Worm (Caenorhabditis elegans) whole organism, late embryonic: ENCODE results near the gene mam-3.

Experiments
- ceh-30 ChIP-seq: fragments of 150-350 bp; optimal IDR thresholded peaks from 2 replicates; lab custom pipeline; 2014; ENCODE audit warnings: missing biosample characterization, missing genetic modification characterization
- dmd-4 ChIP-seq: sonication (generic microtip); optimal IDR thresholded peaks from 2 replicates; lab custom pipeline; 2016; ENCODE audit warnings: borderline replicate concordance, missing genetic modification characterization, missing compliant biosample characterization
- nhr-11 ChIP-seq: fragments of 150-350 bp; optimal IDR thresholded peaks from 2 replicates; lab custom pipeline; 2014; ENCODE audit warnings: missing biosample characterization, missing genetic modification characterization
- pax-1 ChIP-seq: fragments of 150-350 bp; optimal IDR thresholded peaks from 2 replicates; lab custom pipeline; 2014; ENCODE audit warnings: missing biosample characterization, missing genetic modification characterization
- pqm-1 ChIP-seq: sonication (generic microtip); optimal IDR thresholded peaks from 2 replicates; lab custom pipeline; 2016; ENCODE audit warnings: missing genetic modification characterization, missing compliant biosample characterization
- ref-2 ChIP-seq: sonication (generic microtip); optimal IDR thresholded peaks from 2 replicates; lab custom pipeline; 2016; ENCODE audit warnings: missing genetic modification characterization, missing compliant biosample characterization
- rnt-1 ChIP-seq: sonication (generic microtip); optimal IDR thresholded peaks from 2 replicates; lab custom pipeline; 2016; ENCODE audit warnings: missing genetic modification characterization, missing compliant biosample characterization

DNA sequence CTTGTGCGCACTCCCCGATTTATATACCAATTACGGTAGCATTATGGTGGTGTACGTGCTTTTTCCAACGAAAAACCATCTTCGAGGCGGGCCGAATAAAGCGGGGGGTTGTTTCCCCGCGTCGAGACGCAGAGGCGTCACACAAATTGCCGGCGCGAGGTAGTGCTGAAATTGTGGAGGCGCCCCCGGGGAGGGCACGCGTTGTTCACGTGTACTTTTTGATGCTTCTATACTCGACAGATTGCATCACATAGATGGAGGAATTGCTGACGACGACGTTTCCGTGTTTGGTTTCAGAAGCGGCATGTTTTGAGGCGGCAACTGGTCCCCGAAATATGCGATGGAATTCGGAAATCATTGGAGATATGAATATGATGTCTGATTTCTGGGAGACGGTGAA lies 49.9 kb downstream of the mam-3 start:
- TF ChIP-seq pqm-1 (tag; lab: Kevin White, UChicago) (peak; percentile 63), ceh-30 (tag; lab: Kevin White, UChicago) (no peak), rnt-1 (tag; lab: Kevin White, UChicago) (peak; percentile 16), dmd-4 (tag; lab: Kevin White, UChicago) (no peak), ref-2 (tag; lab: Kevin White, UChicago) (peak; percentile 2), pax-1 (tag; lab: Kevin White, UChicago) (no peak), nhr-11 (tag; lab: Kevin White, UChicago) (no peak)
